Fruit fly (Drosophila melanogaster): ENCODE results near the gene RasGAP1.

The RasGAP1 gene

DNA sequence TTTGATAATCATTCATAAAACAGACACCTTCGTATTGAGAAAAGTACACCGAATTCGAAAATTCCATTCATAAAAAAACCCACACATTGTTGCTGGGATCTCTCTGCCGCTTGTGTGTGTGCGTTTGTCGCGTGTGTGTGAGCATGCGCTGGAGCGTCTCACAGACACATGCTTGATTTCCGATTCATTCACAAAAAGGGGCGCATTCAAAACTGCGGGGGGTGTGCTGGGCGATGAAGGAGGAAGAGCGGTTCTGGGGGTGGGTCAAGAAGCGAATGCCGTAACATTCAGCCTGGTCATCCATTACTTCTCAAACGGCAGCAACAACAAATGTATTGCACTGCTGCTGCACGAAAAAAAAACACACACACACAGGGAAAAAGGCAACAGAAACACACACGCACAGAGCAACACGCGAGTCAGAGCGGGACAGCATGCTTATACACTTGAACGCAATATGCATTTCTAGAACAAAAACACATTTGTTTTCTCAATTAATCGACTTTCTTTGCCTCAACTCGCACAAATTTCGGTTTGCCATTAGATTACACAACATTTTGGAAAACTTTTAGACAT is 1.1 kb downstream of the RasGAP1 start (continued):
- TF ChIP-seq CG12219 (GFP tag; optimal IDR thresholded peaks at IDR 0.05), result no peak
- no peak for TF ChIP-seq CG14860 (GFP tag; IDR thresholded peaks at IDR 0.05; ENCODE audit: partially characterized antibody)
- TF ChIP-seq sens-2 (GFP tag; IDR thresholded peaks at IDR 0.05), result no peak
- peak; percentile 35 for TF ChIP-seq fd64A (GFP tag; optimal IDR thresholded peaks at IDR 0.05)
- no peak for TF ChIP-seq Myb (GFP tag; optimal IDR thresholded peaks at IDR 0.05)
- no peak for TF ChIP-seq CG4730 (GFP tag; IDR thresholded peaks at IDR 0.05)
- no peak for TF ChIP-seq jing (GFP tag; optimal IDR thresholded peaks at IDR 0.05)
- no peak for TF ChIP-seq al (GFP tag; IDR thresholded peaks at IDR 0.05)
- TF ChIP-seq Dfd (GFP tag; optimal IDR thresholded peaks at IDR 0.05), result no peak
- TF ChIP-seq CG4424 (GFP tag; optimal IDR thresholded peaks at IDR 0.05), result no peak
- peak; percentile 13 for TF ChIP-seq CG1603 (tag; optimal IDR thresholded peaks at IDR 0.05)
- TF ChIP-seq gcm (GFP tag; optimal IDR thresholded peaks at IDR 0.05), result no peak
- TF ChIP-seq Six4 (GFP tag; optimal IDR thresholded peaks at IDR 0.05), result no peak
- TF ChIP-seq nerfin-1 (tag; optimal IDR thresholded peaks at IDR 0.05), result peak; percentile 92
- peak; percentile 30 for TF ChIP-seq her (GFP tag; optimal IDR thresholded peaks at IDR 0.05)
- 0 out of 2 replicates have a peak, but pooled peaks have one; percentile 23 for TF ChIP-seq CG17328 (GFP tag; IDR thresholded peaks at IDR 0.05)
- TF ChIP-seq CG30431 (GFP tag; optimal IDR thresholded peaks at IDR 0.05), result no peak
- TF ChIP-seq kni (GFP tag; optimal IDR thresholded peaks at IDR 0.05), result peak; percentile 1
- no peak for TF ChIP-seq tup (GFP tag; optimal IDR thresholded peaks at IDR 0.05)
- no peak for TF ChIP-seq sc (optimal IDR thresholded peaks at IDR 0.05)
- TF ChIP-seq sc (GFP tag; optimal IDR thresholded peaks at IDR 0.05), result no peak
- no peak for TF ChIP-seq CG7357 (GFP tag; IDR thresholded peaks at IDR 0.05)
- TF ChIP-seq CG15073 (GFP tag; optimal IDR thresholded peaks at IDR 0.05), result no peak
- no peak for TF ChIP-seq unc-4 (GFP tag; IDR thresholded peaks at IDR 0.05; ENCODE audit: partially characterized antibody)
- 0 out of 3 replicates have a peak, but pooled peaks have one; percentile 20 for TF ChIP-seq row (GFP tag; IDR thresholded peaks at IDR 0.05)
- TF ChIP-seq fd96Cb (tag; optimal IDR thresholded peaks at IDR 0.05), result no peak
- no peak for TF ChIP-seq eve (GFP tag; optimal IDR thresholded peaks at IDR 0.05)
- TF ChIP-seq CG4707 (GFP tag; optimal IDR thresholded peaks at IDR 0.05), result no peak
- TF ChIP-seq CG13296 (GFP tag; optimal IDR thresholded peaks at IDR 0.05), result no peak
- no peak for TF ChIP-seq Spps (tag; optimal IDR thresholded peaks at IDR 0.05)
- no peak for TF ChIP-seq BEAF-32 (GFP tag; optimal IDR thresholded peaks at IDR 0.05)
- TF ChIP-seq disco-r (GFP tag; optimal IDR thresholded peaks at IDR 0.05), result no peak
- no peak for TF ChIP-seq NfI (GFP tag; optimal IDR thresholded peaks at IDR 0.05)
- TF ChIP-seq CG14710 (tag; optimal IDR thresholded peaks at IDR 0.05), result no peak
- TF ChIP-seq Scr (GFP tag; IDR thresholded peaks at IDR 0.05; ENCODE audit: partially characterized antibody), result peak; percentile 16; the same call in 1 of the 2 replicates
- TF ChIP-seq CG4360 (GFP tag; IDR thresholded peaks at IDR 0.05), result peak; percentile 84
- no peak for TF ChIP-seq Ets97D (GFP tag; optimal IDR thresholded peaks at IDR 0.05)
- TF ChIP-seq CG43689 (GFP tag; IDR thresholded peaks at IDR 0.05), result no peak
- TF ChIP-seq jumu (GFP tag; optimal IDR thresholded peaks at IDR 0.05), result no peak
- no peak for TF ChIP-seq Sin3A (optimal IDR thresholded peaks at IDR 0.05)
- TF ChIP-seq gem (tag; optimal IDR thresholded peaks at IDR 0.05), result no peak
- no peak for TF ChIP-seq dysf (GFP tag; IDR thresholded peaks at IDR 0.05)
- no peak for TF ChIP-seq E2f1 (GFP tag; IDR thresholded peaks at IDR 0.05)
- no peak for TF ChIP-seq Xrp1 (GFP tag; IDR thresholded peaks at IDR 0.05)
- peak; percentile 23 for TF ChIP-seq CG17385 (GFP tag; optimal IDR thresholded peaks at IDR 0.05)
- no peak for TF ChIP-seq zfh2 (GFP tag; optimal IDR thresholded peaks at IDR 0.05)
- TF ChIP-seq MTF-1 (GFP tag; optimal IDR thresholded peaks at IDR 0.05; ENCODE audit: borderline replicate concordance), result no peak
- TF ChIP-seq CG6654 (GFP tag; optimal IDR thresholded peaks at IDR 0.05), result no peak
- no peak for TF ChIP-seq sna (GFP tag; IDR thresholded peaks at IDR 0.05; ENCODE audit: partially characterized antibody)
- no peak for TF ChIP-seq onecut (GFP tag; IDR thresholded peaks at IDR 0.05)
- no peak for TF ChIP-seq Antp (GFP tag; optimal IDR thresholded peaks at IDR 0.05)

All from whole organism, embryonic.